Worm (Caenorhabditis elegans): ENCODE measurements around the gene fbxc-49.

- TF ChIP-seq elt-3 (tag; optimal IDR thresholded peaks at IDR 0.05) (no peak), nhr-28 (tag; optimal IDR thresholded peaks at IDR 0.05) (no peak), nhr-77 (tag; optimal IDR thresholded peaks at IDR 0.05) (no peak), lin-35 (GFP tag; optimal IDR thresholded peaks at IDR 0.05) (no peak), zag-1 (tag; optimal IDR thresholded peaks at IDR 0.05) (no peak), efl-1 (optimal IDR thresholded peaks at IDR 0.05) (no peak), efl-1 (GFP tag; optimal IDR thresholded peaks at IDR 0.05 in 1 of 2) (no peak), nhr-12 (tag; optimal IDR thresholded peaks at IDR 0.05) (no peak)
Observed at ce11 chrII:2075513-2075912, 8.4 kb upstream of the fbxc-49 start, which contains the start of gene F07E5.8.
